Worm (Caenorhabditis elegans) whole organism, early embryonic: ENCODE data around the gene srd-2.

Source experiments
- ama-1 ChIP-seq: fragments of 150-350 bp; optimal IDR thresholded peaks from 2 replicates; lab custom pipeline; 2014
- ets-7 ChIP-seq: sonication (generic microtip); optimal IDR thresholded peaks from 2 replicates; lab custom pipeline; 2016; ENCODE audit warnings: missing genotype, missing genetic modification characterization, missing compliant biosample characterization
- flt-1 ChIP-seq: fragments of 200-800 bp; sonication (Bioruptor generic); IDR thresholded peaks from 2 replicates; pipeline ENCODE4 v1.3.6; 2022; ENCODE audit warnings: missing genetic modification characterization, missing compliant biosample characterization
- hmg-4 ChIP-seq: fragments of 200-800 bp; sonication (Bioruptor generic); optimal IDR thresholded peaks from 2 replicates; lab custom pipeline; 2018; ENCODE audit warnings: mild to moderate bottlenecking, missing genetic modification characterization, missing compliant biosample characterization
- scrt-1 ChIP-seq: fragments of 200-800 bp; sonication (Bioruptor generic); IDR thresholded peaks from 2 replicates; pipeline ENCODE4 v1.3.6; 2022; ENCODE audit warnings: missing genetic modification characterization, missing compliant biosample characterization
- sea-1 ChIP-seq: fragments of 200-800 bp; sonication (Bioruptor generic); conservative IDR thresholded peaks from 2 replicates; pipeline ENCODE4 v1.3.6; 2022; ENCODE audit warnings: missing genetic modification characterization, missing compliant biosample characterization
- tbx-37 ChIP-seq: fragments of 200-800 bp; sonication (Bioruptor generic); conservative IDR thresholded peaks from 2 replicates; pipeline ENCODE4 v1.3.6; 2022; ENCODE audit warnings: missing genetic modification reagents, missing genetic modification characterization, missing compliant biosample characterization

- TF ChIP-seq flt-1 (GFP tag; lab: Robert Waterston, UW) (no peak), ets-7 (tag; lab: Kevin White, UChicago) (no peak), hmg-4 (no peak), ama-1 (no peak), sea-1 (no peak), tbx-37 (no peak), scrt-1 (GFP tag; lab: Robert Waterston, UW) (no peak)
These were observed 43.3 kb upstream of the srd-2 start, which contains the start of gene T01E8.8 for ce11 chrII:10230972-10231371.
